Worm (Caenorhabditis elegans): ENCODE measurements around the gene unc-60.

unc-60 gene

DNA sequence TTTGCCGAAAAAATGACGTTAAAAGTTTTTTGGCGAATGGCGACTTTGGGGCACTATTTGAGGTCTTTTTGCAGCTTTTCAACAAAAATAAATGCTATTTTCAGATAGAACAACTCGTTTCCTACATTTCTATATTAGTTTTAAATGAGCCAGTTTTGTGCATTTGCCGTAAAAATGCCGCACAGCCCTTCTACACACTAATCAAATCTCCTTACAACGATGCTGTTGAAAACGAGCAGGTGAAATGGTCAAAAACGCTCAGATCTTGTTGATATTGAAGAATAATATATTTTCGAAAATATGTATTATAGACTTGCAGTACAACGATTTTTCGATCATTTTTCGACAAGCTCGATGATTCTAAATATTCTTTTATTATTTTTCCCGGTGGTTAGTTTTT is 20.1 kb upstream of the unc-60 start, which contains the start of gene chil-14:
Gene chil-14 (plus strand): TSS at position 301 of the 400 bp plus-strand sequence.
- TF ChIP-seq che-1 (tag; optimal IDR thresholded peaks at IDR 0.05) (no peak), pros-1 (tag; optimal IDR thresholded peaks at IDR 0.05) (no peak), pax-1 (tag; optimal IDR thresholded peaks at IDR 0.05) (no peak), zip-5 (tag; optimal IDR thresholded peaks at IDR 0.05) (no peak), ceh-19 (GFP tag; optimal IDR thresholded peaks at IDR 0.05) (no peak), lim-6 (tag; optimal IDR thresholded peaks at IDR 0.05) (no peak), elt-2 (tag; optimal IDR thresholded peaks at IDR 0.05) (no peak), rnt-1 (tag; optimal IDR thresholded peaks at IDR 0.05) (no peak), ceh-18 (tag; optimal IDR thresholded peaks at IDR 0.05) (no peak), pha-4 (tag; optimal IDR thresholded peaks at IDR 0.05) (no peak), madf-2 (tag; optimal IDR thresholded peaks at IDR 0.05) (no peak), unc-3 (GFP tag; conservative IDR thresholded peaks at IDR 0.05) (no peak), unc-3 (tag; optimal IDR thresholded peaks at IDR 0.05) (no peak), ceh-6 (GFP tag; optimal IDR thresholded peaks at IDR 0.05) (no peak)

DNA sequence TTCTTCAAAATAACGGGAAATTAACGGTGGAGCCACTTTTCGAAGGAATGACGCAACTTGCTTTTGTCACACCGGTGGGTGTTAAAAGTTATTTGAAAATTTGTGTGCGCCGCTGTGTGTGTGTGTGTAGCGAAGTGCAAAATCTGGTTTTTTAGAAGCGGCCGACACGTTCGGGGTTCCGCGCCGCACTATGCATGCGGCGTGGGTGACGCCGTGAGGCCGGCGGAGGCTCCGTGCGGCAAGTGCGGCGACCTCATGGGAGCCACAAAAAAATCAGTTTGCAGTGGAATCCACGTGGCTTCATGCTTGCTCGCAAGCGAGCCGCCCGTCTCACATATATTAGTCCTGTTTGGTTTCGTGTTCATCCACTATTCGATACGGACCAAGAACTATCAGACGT is 19.6 kb upstream of the unc-60 start:
- no peak for TF ChIP-seq npax-4 (tag; optimal IDR thresholded peaks at IDR 0.05)
- no peak for TF ChIP-seq hlh-13 (GFP tag; optimal IDR thresholded peaks at IDR 0.05)
- TF ChIP-seq unc-86 (tag; optimal IDR thresholded peaks at IDR 0.05) = no peak
- TF ChIP-seq unc-42 (tag; optimal IDR thresholded peaks at IDR 0.05) = no peak
- no peak for TF ChIP-seq lin-11 (tag; optimal IDR thresholded peaks at IDR 0.05)
- no peak for TF ChIP-seq ceh-14 (tag; optimal IDR thresholded peaks at IDR 0.05)
- no peak for TF ChIP-seq fkh-6 (tag; optimal IDR thresholded peaks at IDR 0.05)
- TF ChIP-seq ref-2 (tag; optimal IDR thresholded peaks at IDR 0.05) = no peak
- no peak for TF ChIP-seq unc-55 (GFP tag; optimal IDR thresholded peaks at IDR 0.05)
- TF ChIP-seq nhr-232 (tag; optimal IDR thresholded peaks at IDR 0.05) = no peak
- no peak for TF ChIP-seq ceh-24 (tag; optimal IDR thresholded peaks at IDR 0.05)
- TF ChIP-seq ceh-6 (GFP tag; optimal IDR thresholded peaks at IDR 0.05) = no peak
- TF ChIP-seq rnt-1 (tag; optimal IDR thresholded peaks at IDR 0.05) = no peak
- TF ChIP-seq pax-1 (tag; optimal IDR thresholded peaks at IDR 0.05) = no peak
- no peak for TF ChIP-seq eyg-1 (tag; optimal IDR thresholded peaks at IDR 0.05)
- no peak for TF ChIP-seq pqm-1 (tag; optimal IDR thresholded peaks at IDR 0.05)
- TF ChIP-seq nfya-1 (tag; optimal IDR thresholded peaks at IDR 0.05) = no peak
- TF ChIP-seq pat-9 (tag; optimal IDR thresholded peaks at IDR 0.05) = no peak

DNA sequence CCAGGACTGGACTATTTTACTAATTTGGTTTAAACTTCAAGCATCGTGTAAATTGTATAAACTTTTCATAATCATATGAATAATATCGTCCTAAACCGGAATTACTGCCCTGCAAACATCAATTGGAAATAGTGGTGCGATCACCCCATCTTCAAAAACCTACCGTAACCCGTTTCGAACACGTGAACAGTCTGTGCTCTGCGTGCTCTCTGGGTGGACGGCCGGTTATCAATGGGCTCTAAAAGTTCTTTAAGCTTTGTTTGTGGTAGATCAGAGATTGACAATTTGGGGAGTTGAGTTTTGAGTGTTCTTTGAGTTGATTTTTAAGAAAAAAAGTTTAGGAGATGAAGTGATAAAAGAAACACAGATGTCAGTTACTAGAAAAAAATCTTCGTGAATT is 18.3 kb upstream of the unc-60 start:
- TF ChIP-seq ceh-24 (tag; optimal IDR thresholded peaks at IDR 0.05) (no peak), ahr-1 (tag; optimal IDR thresholded peaks at IDR 0.05) (no peak), ztf-16 (tag; optimal IDR thresholded peaks at IDR 0.05) (no peak), rnt-1 (tag; optimal IDR thresholded peaks at IDR 0.05) (no peak), che-1 (tag; optimal IDR thresholded peaks at IDR 0.05) (no peak), Y22D7AL.16 (tag; optimal IDR thresholded peaks at IDR 0.05) (no peak), unc-42 (tag; optimal IDR thresholded peaks at IDR 0.05) (no peak), ceh-30 (tag; optimal IDR thresholded peaks at IDR 0.05) (no peak), sox-2 (GFP tag; IDR thresholded peaks at IDR 0.05) (no peak), ceh-19 (GFP tag; optimal IDR thresholded peaks at IDR 0.05) (no peak), dve-1 (tag; optimal IDR thresholded peaks at IDR 0.05) (no peak), K09A11.1 (tag; optimal IDR thresholded peaks at IDR 0.05; ENCODE audit: insufficient read depth) (no peak), sox-4 (tag; optimal IDR thresholded peaks at IDR 0.05) (no peak)

DNA sequence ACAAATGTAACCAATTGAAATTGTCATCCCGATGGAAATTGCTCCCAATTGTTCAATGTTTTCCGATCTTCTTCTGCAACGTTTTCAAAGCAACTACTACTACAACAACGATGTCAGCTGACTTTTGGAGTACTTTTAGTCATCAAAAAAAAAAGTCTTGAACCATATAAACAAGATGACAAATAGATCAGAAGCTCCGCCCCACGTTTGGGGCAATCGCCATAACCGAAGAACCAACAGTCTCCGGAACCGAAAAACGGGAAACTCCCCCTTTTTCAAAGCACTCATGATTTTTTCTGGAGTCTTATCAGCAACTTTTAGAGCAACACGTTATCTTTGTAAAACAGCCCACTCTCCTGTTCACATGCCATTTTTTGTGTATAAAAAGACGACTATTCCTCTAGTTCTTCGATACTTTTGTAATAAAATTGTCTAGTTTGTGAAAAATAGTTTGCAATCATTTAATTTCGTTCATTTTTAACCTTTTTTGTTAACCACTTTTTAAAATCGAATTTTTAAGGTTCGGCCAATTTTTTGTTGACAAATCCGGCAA is 15.4 kb upstream of the unc-60 start:
- no peak for TF ChIP-seq ceh-18 (tag; optimal IDR thresholded peaks at IDR 0.05)
- peak; percentile 68 for TF ChIP-seq elt-2 (tag; optimal IDR thresholded peaks at IDR 0.05)
- TF ChIP-seq fax-1 (tag; optimal IDR thresholded peaks at IDR 0.05) = no peak
